Worm (Caenorhabditis elegans) whole organism, young adult: ENCODE results near the gene sprr-2.

ENCODE experiments used
- aptf-2 ChIP-seq: fragments of 200-800 bp; sonication (Bioruptor generic); conservative IDR thresholded peaks from 2 replicates; pipeline ENCODE4 v1.3.6; 2022; ENCODE audit warnings: missing genetic modification reagents, missing genetic modification characterization, missing compliant biosample characterization
- cebp-1 ChIP-seq, 2 experiments: fragments of 200-800 bp in 1 of 2; sonication (Bioruptor generic) in 1 of 2; sonication (generic microtip) in 1 of 2; IDR thresholded peaks in 1 of 2; optimal IDR thresholded peaks in 1 of 2; 2 replicates each; pipeline versions ENCODE4 v1.3.6 to Lab custom; 2017 to 2022; ENCODE audit warnings: missing compliant biosample characterization in 2 of 2, missing genetic modification characterization in 2 of 2, mild to moderate bottlenecking in 1 of 2, missing genetic modification reagents in 1 of 2, moderate library complexity in 1 of 2
- snpc-4 ChIP-seq, 5 experiments: fragments of 150-350 bp in 1 of 5; sonication (generic microtip) in 4 of 5; optimal IDR thresholded peaks; 2 replicates each; lab custom pipeline; 2014 to 2018; ENCODE audit warnings: missing genetic modification characterization in 5 of 5, missing biosample characterization in 3 of 5, antibody characterized with exemption in 2 of 5, mild to moderate bottlenecking in 2 of 5, missing compliant biosample characterization in 2 of 5, missing genotype in 2 of 5, moderate library complexity in 2 of 5, missing genetic modification reagents in 1 of 5
- unc-130 ChIP-seq: sonication (generic microtip); optimal IDR thresholded peaks from 2 replicates; lab custom pipeline; 2016; ENCODE audit warnings: missing genetic modification reagents, missing genetic modification characterization, missing compliant biosample characterization
- unc-62 ChIP-seq: fragments of 150-350 bp; optimal IDR thresholded peaks from 2 replicates; lab custom pipeline; 2014; ENCODE audit warnings: missing biosample characterization, missing genetic modification reagents, missing genetic modification characterization
- xnd-1 ChIP-seq: sonication (generic microtip); optimal IDR thresholded peaks from 2 replicates; lab custom pipeline; 2016; ENCODE audit warnings: missing genotype, missing genetic modification reagents, missing genetic modification characterization, missing compliant biosample characterization
- ztf-22 ChIP-seq: fragments of 200-800 bp; sonication (Bioruptor generic); optimal IDR thresholded peaks from 2 replicates; lab custom pipeline; 2018; ENCODE audit warnings: mild to moderate bottlenecking, missing genetic modification characterization, moderate library complexity, missing compliant biosample characterization
- ztf-26 ChIP-seq: sonication (generic microtip); optimal IDR thresholded peaks from 2 replicates; lab custom pipeline; 2017; ENCODE audit warnings: missing genetic modification characterization, missing compliant biosample characterization
- ztf-28 ChIP-seq: fragments of 200-800 bp; sonication (Bioruptor generic); IDR thresholded peaks from 2 replicates; pipeline ENCODE4 v1.3.6; 2022; ENCODE audit warnings: missing genetic modification reagents, missing genetic modification characterization, missing compliant biosample characterization
- ztf-3 ChIP-seq: fragments of 200-800 bp; sonication (Bioruptor generic); optimal IDR thresholded peaks from 2 replicates; lab custom pipeline; 2018; ENCODE audit warnings: mild to moderate bottlenecking, missing genetic modification characterization, missing compliant biosample characterization

ce11 chrX:14773238-14773637 is 20.0 kb upstream of the sprr-2 start, which contains the start of gene unc-3:
- TF ChIP-seq ztf-28 (no peak), unc-130 (no peak), snpc-4 (GFP tag; optimal IDR thresholded peaks at IDR 0.05; lab: Kevin White, UChicago) (no peak), snpc-4 (tag; optimal IDR thresholded peaks at IDR 0.05; lab: Kevin White, UChicago) (no peak), ztf-22 (GFP tag; lab: Kevin White, UChicago) (no peak), xnd-1 (tag; lab: Kevin White, UChicago) (no peak), ztf-3 (GFP tag; lab: Kevin White, UChicago) (no peak), aptf-2 (GFP tag; lab: Robert Waterston, UW) (no peak), ztf-26 (no peak), cebp-1 (GFP tag; IDR thresholded peaks at IDR 0.05; lab: Robert Waterston, UW) (no peak), cebp-1 (tag; optimal IDR thresholded peaks at IDR 0.05; lab: Kevin White, UChicago) (no peak), unc-62 (GFP tag; lab: Kevin White, UChicago) (no peak)
